Worm (Caenorhabditis elegans): ENCODE results near the gene egl-26.

The egl-26 gene

ce11 chrII:111267-111666 is 41.8 kb downstream of the egl-26 start, which contains the start of gene C50D2.1:
TSS of gene C50D2.1 (plus strand) at chrII:111567.
- TF ChIP-seq flh-1 (GFP tag; optimal IDR thresholded peaks at IDR 0.05): no peak
- TF ChIP-seq unc-62 (GFP tag; optimal IDR thresholded peaks at IDR 0.05): no peak
- TF ChIP-seq ces-1 (GFP tag; optimal IDR thresholded peaks at IDR 0.05): no peak
- no peak for TF ChIP-seq elt-1 (tag; optimal IDR thresholded peaks at IDR 0.05; ENCODE audit: borderline replicate concordance, insufficient read depth)
- no peak for TF ChIP-seq sptf-1 (tag; optimal IDR thresholded peaks at IDR 0.05)
- TF ChIP-seq zip-8 (tag; optimal IDR thresholded peaks at IDR 0.05): no peak
- no peak for TF ChIP-seq lin-13 (tag; optimal IDR thresholded peaks at IDR 0.05)
- TF ChIP-seq lin-32 (GFP tag; optimal IDR thresholded peaks at IDR 0.05): no peak
- TF ChIP-seq pha-4 (tag; optimal IDR thresholded peaks at IDR 0.05): no peak
- TF ChIP-seq nhr-2 (tag; optimal IDR thresholded peaks at IDR 0.05): no peak
- no peak for TF ChIP-seq mep-1 (tag; optimal IDR thresholded peaks at IDR 0.05)
- TF ChIP-seq ceh-39 (tag; optimal IDR thresholded peaks at IDR 0.05): no peak
- no peak for TF ChIP-seq ztf-11 (tag; optimal IDR thresholded peaks at IDR 0.05)
- no peak for TF ChIP-seq mab-5 (tag; optimal IDR thresholded peaks at IDR 0.05)
- no peak for TF ChIP-seq blmp-1 (tag; optimal IDR thresholded peaks at IDR 0.05)
- TF ChIP-seq cnd-1 (tag; optimal IDR thresholded peaks at IDR 0.05): no peak
- TF ChIP-seq nhr-28 (tag; optimal IDR thresholded peaks at IDR 0.05): no peak

- TF ChIP-seq nhr-28 (tag; optimal IDR thresholded peaks at IDR 0.05): no peak
- no peak for TF ChIP-seq hlh-1 (tag; optimal IDR thresholded peaks at IDR 0.05)
- no peak for TF ChIP-seq blmp-1 (tag; optimal IDR thresholded peaks at IDR 0.05)
- TF ChIP-seq ztf-11 (tag; optimal IDR thresholded peaks at IDR 0.05): no peak
- no peak for TF ChIP-seq nhr-237 (tag; optimal IDR thresholded peaks at IDR 0.05)
- no peak for TF ChIP-seq snpc-4 (tag; optimal IDR thresholded peaks at IDR 0.05)
- no peak for TF ChIP-seq zip-8 (tag; optimal IDR thresholded peaks at IDR 0.05)
- no peak for TF ChIP-seq drap-1 (GFP tag; optimal IDR thresholded peaks at IDR 0.05)
- no peak for TF ChIP-seq tbx-8 (GFP tag; optimal IDR thresholded peaks at IDR 0.05)
- no peak for TF ChIP-seq lin-13 (tag; optimal IDR thresholded peaks at IDR 0.05)
- TF ChIP-seq elt-1 (tag; optimal IDR thresholded peaks at IDR 0.05; ENCODE audit: borderline replicate concordance, insufficient read depth): no peak
- no peak for TF ChIP-seq unc-39 (tag; optimal IDR thresholded peaks at IDR 0.05)
- TF ChIP-seq mab-5 (tag; optimal IDR thresholded peaks at IDR 0.05): no peak
Measured at ce11 chrII:112231-112630, 42.8 kb downstream of the egl-26 start.

ce11 chrII:116916-117315 is 47.5 kb downstream of the egl-26 start, which contains the start of gene srt-54:
TSS of gene srt-54 (plus strand) at chrII:117216.
- TF ChIP-seq zip-8 (tag; optimal IDR thresholded peaks at IDR 0.05): no peak
- TF ChIP-seq ceh-43 (GFP tag; optimal IDR thresholded peaks at IDR 0.05): no peak
- no peak for TF ChIP-seq ham-2 (GFP tag; optimal IDR thresholded peaks at IDR 0.05)
- TF ChIP-seq ceh-83 (GFP tag; optimal IDR thresholded peaks at IDR 0.05): no peak
- TF ChIP-seq unc-39 (tag; optimal IDR thresholded peaks at IDR 0.05): no peak
- no peak for TF ChIP-seq mab-5 (tag; optimal IDR thresholded peaks at IDR 0.05)
- no peak for TF ChIP-seq bed-3 (GFP tag; optimal IDR thresholded peaks at IDR 0.05)
- no peak for TF ChIP-seq unc-62 (GFP tag; optimal IDR thresholded peaks at IDR 0.05)
- TF ChIP-seq lin-32 (GFP tag; optimal IDR thresholded peaks at IDR 0.05): no peak
- no peak for TF ChIP-seq lin-13 (tag; optimal IDR thresholded peaks at IDR 0.05)
- TF ChIP-seq nhr-2 (tag; optimal IDR thresholded peaks at IDR 0.05): no peak
- TF ChIP-seq pha-4 (tag; optimal IDR thresholded peaks at IDR 0.05): no peak
- no peak for TF ChIP-seq snpc-4 (tag; optimal IDR thresholded peaks at IDR 0.05)
- TF ChIP-seq sem-2 (GFP tag; optimal IDR thresholded peaks at IDR 0.05): no peak
- no peak for TF ChIP-seq nhr-76 (tag; optimal IDR thresholded peaks at IDR 0.05)
- no peak for TF ChIP-seq ceh-39 (tag; optimal IDR thresholded peaks at IDR 0.05)
- no peak for TF ChIP-seq unc-120 (tag; optimal IDR thresholded peaks at IDR 0.05; ENCODE audit: poor library complexity, severe bottlenecking)
